Fruit fly (Drosophila melanogaster) S2 (cell line): ENCODE measurements around the gene Nedd4.

Experiments
- CG8478 ChIP-seq: fragments of >200 bp; optimal IDR thresholded peaks from 2 replicates; lab custom pipeline; 2018
- CTCF ChIP-seq, 2 experiments: fragments of >200 bp; optimal IDR thresholded peaks; 2 replicates each; lab custom pipeline; 2018

DNA sequence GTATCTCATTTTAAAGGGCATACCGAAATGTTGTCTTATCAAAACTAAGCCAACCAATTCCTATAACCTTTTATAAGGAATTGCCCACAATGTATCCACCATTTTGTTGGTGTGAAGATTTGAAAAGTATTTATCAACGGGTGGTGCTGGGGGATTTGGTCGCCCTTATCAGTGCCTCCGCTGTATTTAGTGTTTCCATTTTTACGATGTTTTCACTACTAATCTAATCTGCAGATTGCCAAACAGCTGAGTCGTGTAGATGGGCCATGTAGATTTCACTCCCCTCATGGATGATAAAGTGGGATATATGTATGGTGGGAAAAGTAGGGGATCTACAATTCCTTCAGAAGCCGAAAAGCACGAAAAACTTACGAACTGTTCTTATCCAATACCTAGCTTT lies 1.5 kb downstream of the Nedd4 start:
- TF ChIP-seq CTCF (optimal IDR thresholded peaks at IDR 0.05; lab: Kevin White, UChicago) (no peak), CG8478 (no peak)
